Worm (Caenorhabditis elegans) whole organism, midembryonic: Measurements from ENCODE around the gene K07D4.9.

ENCODE experiments used
- T22C8.4 ChIP-seq: fragments of 200-800 bp; sonication (Bioruptor generic); IDR thresholded peaks from 2 replicates; pipeline ENCODE4 v1.3.6; 2022; ENCODE audit warnings: missing genetic modification characterization, missing compliant biosample characterization
- cog-1 ChIP-seq: sonication (generic microtip); optimal IDR thresholded peaks from 2 replicates; lab custom pipeline; 2016; ENCODE audit warnings: missing genetic modification characterization, missing compliant biosample characterization
- klf-2 ChIP-seq: fragments of 200-800 bp; sonication (Bioruptor generic); conservative IDR thresholded peaks from 2 replicates; pipeline ENCODE4 v1.3.6; 2022; ENCODE audit warnings: missing genetic modification reagents, missing genetic modification characterization, missing compliant biosample characterization
- med-1 ChIP-seq: sonication (generic microtip); optimal IDR thresholded peaks from 2 replicates; lab custom pipeline; 2017; ENCODE audit warnings: missing genetic modification characterization, mild to moderate bottlenecking, missing compliant biosample characterization, antibody characterized with exemption, missing genetic modification reagents; ENCODE audit not compliant: insufficient read depth
- ztf-23 ChIP-seq: fragments of 200-800 bp; sonication (Bioruptor generic); IDR thresholded peaks from 2 replicates; pipeline ENCODE4 v1.3.6; 2022; ENCODE audit warnings: missing genetic modification reagents, missing genetic modification characterization, missing compliant biosample characterization
- ztf-29 ChIP-seq: fragments of 200-800 bp; sonication (Bioruptor generic); IDR thresholded peaks from 2 replicates; pipeline ENCODE4 v1.3.6; 2022; ENCODE audit warnings: missing genetic modification reagents, missing genetic modification characterization, missing compliant biosample characterization

DNA sequence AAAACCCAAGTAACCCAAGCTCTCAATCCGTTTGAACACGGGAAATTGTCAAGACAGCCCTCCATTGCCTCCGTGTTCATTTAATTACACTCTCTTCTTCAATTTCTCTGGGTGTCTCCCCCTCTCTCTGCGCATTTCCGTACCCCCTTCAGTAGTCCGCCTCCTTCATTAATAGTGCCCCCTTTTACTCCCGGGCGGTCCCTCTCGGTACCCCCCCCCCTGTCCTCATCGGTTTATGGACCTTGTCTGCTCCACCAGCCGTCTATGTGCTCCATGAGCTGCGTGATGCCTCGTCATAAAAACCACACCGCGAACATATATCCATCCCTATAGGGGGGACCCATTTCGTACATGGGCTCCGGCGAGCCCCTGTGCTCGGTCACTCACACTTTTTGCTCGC lies 28.8 kb upstream of the K07D4.9 start:
- TF ChIP-seq T22C8.4 (GFP tag; lab: Robert Waterston, UW) = no peak
- peak; percentile 22 for TF ChIP-seq cog-1 (tag; lab: Kevin White, UChicago)
- peak; percentile 59; the same call in 1 of the 2 replicates for TF ChIP-seq ztf-23
- TF ChIP-seq med-1 (GFP tag; lab: Kevin White, UChicago) = no peak
- TF ChIP-seq klf-2 (GFP tag; lab: Robert Waterston, UW) = no peak
- no peak for TF ChIP-seq ztf-29
